Worm (Caenorhabditis elegans): ENCODE results near the gene cpb-1.
A peak's percentile ranks its signal among the peaks of the same experiment; 100 is the strongest.

The cpb-1 gene

ce11 chrIII:9322010-9322409, at the start of gene cpb-1:
Gene cpb-1, plus strand, starts transcription at chrIII:9322310.
- no peak for TF ChIP-seq fos-1 (tag; optimal IDR thresholded peaks at IDR 0.05)
- TF ChIP-seq aly-2 (tag; optimal IDR thresholded peaks at IDR 0.05): no peak
- no peak for TF ChIP-seq ztf-4 (tag; optimal IDR thresholded peaks at IDR 0.05)
- TF ChIP-seq mbf-1 (tag; optimal IDR thresholded peaks at IDR 0.05): no peak
- TF ChIP-seq Y55F3AM.14 (GFP tag; optimal IDR thresholded peaks at IDR 0.05): no peak
- no peak for TF ChIP-seq unc-62 (GFP tag; optimal IDR thresholded peaks at IDR 0.05)
- no peak for TF ChIP-seq mab-5 (tag; optimal IDR thresholded peaks at IDR 0.05)

ce11 chrIII:9277803-9278202, 44.3 kb upstream of the cpb-1 start:
- TF ChIP-seq crh-2 (tag; optimal IDR thresholded peaks at IDR 0.05) (no peak), blmp-1 (tag; optimal IDR thresholded peaks at IDR 0.05; ENCODE audit: insufficient read depth) (peak; percentile 58), fos-1 (tag; optimal IDR thresholded peaks at IDR 0.05) (peak; percentile 16)

- TF ChIP-seq zag-1 (tag; optimal IDR thresholded peaks at IDR 0.05): no peak
These were observed 40.6 kb upstream of the cpb-1 start, which contains the start of gene fozi-1 for ce11 chrIII:9281480-9281879. Gene fozi-1, plus strand, starts transcription at chrIII:9281780.

- TF ChIP-seq fos-1 (tag; optimal IDR thresholded peaks at IDR 0.05) (peak; percentile 28), F13H6.1 (tag; optimal IDR thresholded peaks at IDR 0.05) (no peak)
These were observed 33.6 kb upstream of the cpb-1 start for ce11 chrIII:9288540-9288939.

- TF ChIP-seq gmeb-1 (tag; optimal IDR thresholded peaks at IDR 0.05): peak; percentile 42
- TF ChIP-seq ceh-82 (tag; optimal IDR thresholded peaks at IDR 0.05): no peak
- TF ChIP-seq ama-1 (optimal IDR thresholded peaks at IDR 0.05): no peak
- TF ChIP-seq nhr-77 (tag; optimal IDR thresholded peaks at IDR 0.05): no peak
- peak; percentile 87 for TF ChIP-seq fos-1 (tag; optimal IDR thresholded peaks at IDR 0.05)
- TF ChIP-seq zag-1 (tag; optimal IDR thresholded peaks at IDR 0.05): no peak
- TF ChIP-seq skn-1 (tag; optimal IDR thresholded peaks at IDR 0.05): no peak
- no peak for TF ChIP-seq mab-5 (tag; optimal IDR thresholded peaks at IDR 0.05)
- no peak for TF ChIP-seq unc-62 (GFP tag; optimal IDR thresholded peaks at IDR 0.05)
- TF ChIP-seq nhr-23 (tag; optimal IDR thresholded peaks at IDR 0.05): no peak
- TF ChIP-seq sma-9 (GFP tag; optimal IDR thresholded peaks at IDR 0.05): peak; percentile 64
- no peak for TF ChIP-seq sma-9 (tag; optimal IDR thresholded peaks at IDR 0.05)
- TF ChIP-seq egl-27 (tag; optimal IDR thresholded peaks at IDR 0.05): no peak
- peak; percentile 66 for TF ChIP-seq crh-2 (tag; optimal IDR thresholded peaks at IDR 0.05)
- TF ChIP-seq C34F6.9 (tag; optimal IDR thresholded peaks at IDR 0.05): no peak
- TF ChIP-seq snpc-4 (tag; optimal IDR thresholded peaks at IDR 0.05): no peak
- TF ChIP-seq alr-1 (tag; optimal IDR thresholded peaks at IDR 0.05): no peak
These were observed 32.3 kb upstream of the cpb-1 start for ce11 chrIII:9289815-9290214.

ce11 chrIII:9297345-9297744, 24.8 kb upstream of the cpb-1 start, which contains the start of gene K01B6.4:
Gene K01B6.4, minus strand, starts transcription at chrIII:9297445.
- TF ChIP-seq skn-1 (tag; optimal IDR thresholded peaks at IDR 0.05): no peak
- no peak for TF ChIP-seq dmd-4 (tag; optimal IDR thresholded peaks at IDR 0.05)
- no peak for TF ChIP-seq mdl-1 (tag; optimal IDR thresholded peaks at IDR 0.05)
- no peak for TF ChIP-seq aly-2 (tag; optimal IDR thresholded peaks at IDR 0.05)
- no peak for TF ChIP-seq lin-11 (tag; optimal IDR thresholded peaks at IDR 0.05)
- TF ChIP-seq unc-39 (tag; optimal IDR thresholded peaks at IDR 0.05): no peak
- TF ChIP-seq fos-1 (tag; optimal IDR thresholded peaks at IDR 0.05): no peak
- no peak for TF ChIP-seq ztf-11 (tag; optimal IDR thresholded peaks at IDR 0.05)
- TF ChIP-seq nhr-129 (tag; optimal IDR thresholded peaks at IDR 0.05): no peak

- TF ChIP-seq mab-5 (tag; optimal IDR thresholded peaks at IDR 0.05) (no peak), ztf-1 (GFP tag; conservative IDR thresholded peaks at IDR 0.05) (no peak), lin-11 (tag; optimal IDR thresholded peaks at IDR 0.05) (no peak), mbf-1 (tag; optimal IDR thresholded peaks at IDR 0.05) (no peak), R02D3.7 (tag; optimal IDR thresholded peaks at IDR 0.05) (no peak), dmd-4 (tag; optimal IDR thresholded peaks at IDR 0.05) (no peak), aly-2 (tag; optimal IDR thresholded peaks at IDR 0.05) (no peak), sem-4 (tag; optimal IDR thresholded peaks at IDR 0.05) (no peak), sma-3 (GFP tag; optimal IDR thresholded peaks at IDR 0.05) (no peak), nhr-25 (tag; optimal IDR thresholded peaks at IDR 0.05) (no peak), nhr-21 (tag; optimal IDR thresholded peaks at IDR 0.05) (no peak), ZK546.5 (tag; optimal IDR thresholded peaks at IDR 0.05) (no peak), unc-62 (GFP tag; optimal IDR thresholded peaks at IDR 0.05) (no peak), F13H6.1 (tag; optimal IDR thresholded peaks at IDR 0.05) (no peak), nhr-23 (tag; optimal IDR thresholded peaks at IDR 0.05) (no peak), nhr-12 (tag; optimal IDR thresholded peaks at IDR 0.05) (no peak), mdl-1 (tag; optimal IDR thresholded peaks at IDR 0.05) (no peak)
These were observed 23.0 kb upstream of the cpb-1 start for ce11 chrIII:9299116-9299515.
